Fruit fly (Drosophila melanogaster): Measurements from ENCODE around the gene CG32591.

DNA sequence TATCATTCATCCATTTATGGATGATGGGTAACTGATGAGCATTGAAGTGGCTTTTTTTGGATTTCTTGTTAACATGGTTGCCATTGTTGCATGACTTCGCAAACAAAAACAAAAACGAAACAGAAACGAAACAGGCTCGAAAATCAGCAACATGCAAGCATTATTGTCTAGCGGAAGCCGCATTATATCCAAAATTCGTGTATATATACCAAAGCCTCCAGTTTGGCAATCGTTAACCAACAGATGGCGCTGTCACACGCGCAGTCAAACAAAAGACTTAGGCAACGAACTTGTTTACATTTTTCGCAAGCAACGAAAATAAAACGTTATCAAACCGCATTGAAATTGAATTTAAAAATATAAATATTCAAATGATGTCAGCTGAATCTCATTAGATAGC is 49.8 kb downstream of the CG32591 start:
- no peak for TF ChIP-seq CG7786 (GFP tag; optimal IDR thresholded peaks at IDR 0.05)
- TF ChIP-seq fru (optimal IDR thresholded peaks at IDR 0.05) = no peak
- TF ChIP-seq Dip2 (GFP tag; IDR thresholded peaks at IDR 0.05) = no peak
- TF ChIP-seq CG9797 (GFP tag; optimal IDR thresholded peaks at IDR 0.05) = no peak
- TF ChIP-seq CG4617 (GFP tag; optimal IDR thresholded peaks at IDR 0.05; ENCODE audit: borderline replicate concordance) = no peak
- TF ChIP-seq tup (GFP tag; optimal IDR thresholded peaks at IDR 0.05) = no peak
- no peak for TF ChIP-seq D19A (tag; optimal IDR thresholded peaks at IDR 0.05)
- no peak for TF ChIP-seq Poxn (GFP tag; IDR thresholded peaks at IDR 0.05)
- no peak for TF ChIP-seq Optix (GFP tag; IDR thresholded peaks at IDR 0.05)
- no peak for TF ChIP-seq CG12769 (tag; optimal IDR thresholded peaks at IDR 0.05)
- TF ChIP-seq CG10565 (GFP tag; optimal IDR thresholded peaks at IDR 0.05) = no peak
- TF ChIP-seq GATAe (GFP tag; conservative IDR thresholded peaks at IDR 0.05) = no peak
